Fruit fly (Drosophila melanogaster) whole organism, pupa: ENCODE measurements around the gene CG32857.

Experiments used
- CG10348 ChIP-seq: fragments of 200-800 bp; sonication (Bioruptor generic); IDR thresholded peaks from 2 replicates; pipeline ENCODE4 v1.3.6; 2022; ENCODE audit warnings: missing biosample characterization, missing genetic modification characterization
- CG13204 ChIP-seq: fragments of 200-800 bp; sonication (Bioruptor generic); optimal IDR thresholded peaks from 2 replicates; lab custom pipeline; 2018; ENCODE audit warnings: missing biosample characterization, mild to moderate bottlenecking, missing genetic modification characterization, moderate library complexity
- CG15710 ChIP-seq: fragments of 200-800 bp; sonication (Bioruptor generic); optimal IDR thresholded peaks from 2 replicates; lab custom pipeline; 2018; ENCODE audit warnings: missing biosample characterization, mild to moderate bottlenecking, missing genetic modification characterization, moderate library complexity
- CG17806 ChIP-seq: fragments of 200-800 bp; sonication (Bioruptor generic); optimal IDR thresholded peaks from 2 replicates; lab custom pipeline; 2018; ENCODE audit warnings: missing biosample characterization, mild to moderate bottlenecking, missing genetic modification characterization, moderate library complexity
- CG9948 ChIP-seq: fragments of 200-800 bp; sonication (Bioruptor generic); optimal IDR thresholded peaks from 2 replicates; lab custom pipeline; 2018; ENCODE audit warnings: missing biosample characterization, mild to moderate bottlenecking, missing genetic modification characterization, moderate library complexity
- EcR ChIP-seq: fragments of 200-800 bp; sonication (Bioruptor generic); optimal IDR thresholded peaks from 3 replicates; lab custom pipeline; 2019; ENCODE audit warnings: missing biosample characterization, missing genetic modification characterization, mild to moderate bottlenecking, moderate library complexity, missing genetic modification reagents
- Ets98B ChIP-seq: fragments of 200-800 bp; sonication (Bioruptor generic); IDR thresholded peaks from 2 replicates; pipeline ENCODE4 v1.3.6; 2022; ENCODE audit warnings: missing biosample characterization, missing genetic modification characterization
- rn ChIP-seq: fragments of 200-800 bp; sonication (Bioruptor generic); IDR thresholded peaks from 2 replicates; pipeline ENCODE4 v1.3.6; 2022; ENCODE audit warnings: missing biosample characterization, missing genetic modification characterization

DNA sequence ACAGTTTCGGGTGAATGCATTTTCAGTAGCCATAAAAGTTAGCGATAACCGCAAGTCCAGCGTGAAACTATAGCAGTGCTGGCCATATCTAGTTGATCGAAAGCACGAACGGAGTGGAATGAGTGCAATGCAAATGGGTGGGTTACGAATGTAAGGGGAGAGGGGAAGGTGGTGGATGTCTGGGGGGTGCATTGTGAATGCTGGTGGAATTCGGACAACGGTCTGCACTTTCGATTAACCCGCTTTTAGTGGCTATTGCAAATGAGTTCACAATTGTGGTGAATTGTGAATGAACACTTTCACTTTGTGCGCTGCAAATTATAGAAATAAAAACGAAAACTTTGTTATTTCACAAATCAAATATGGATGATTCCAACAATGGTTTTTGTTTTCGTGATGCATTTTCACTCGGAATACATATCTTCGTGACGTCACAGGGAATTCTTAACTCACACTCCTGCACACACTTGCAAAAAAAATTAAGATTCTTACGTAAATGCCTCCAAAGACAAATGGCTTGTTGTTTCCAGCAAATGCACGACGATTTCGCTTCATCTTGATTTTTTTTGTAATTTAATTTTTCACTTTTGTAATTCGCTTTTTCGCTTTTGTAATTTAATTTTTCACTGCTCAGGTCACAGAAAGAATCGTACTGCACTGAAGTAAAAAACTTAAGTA is 12.2 kb upstream of the CG32857 start, which contains the start of gene DIP1:
- TF ChIP-seq CG13204 (GFP tag; lab: Kevin White, UChicago) (no peak), CG10348 (no peak), CG15710 (tag; lab: Kevin White, UChicago) (peak; percentile 40), CG9948 (peak; percentile 67), CG17806 (peak; percentile 72), Ets98B (GFP tag; lab: Robert Waterston, UW) (peak; percentile 58), EcR (peak; percentile 22), rn (GFP tag; lab: Robert Waterston, UW) (no peak)
